Worm (Caenorhabditis elegans): ENCODE data around the gene uda-1.

DNA sequence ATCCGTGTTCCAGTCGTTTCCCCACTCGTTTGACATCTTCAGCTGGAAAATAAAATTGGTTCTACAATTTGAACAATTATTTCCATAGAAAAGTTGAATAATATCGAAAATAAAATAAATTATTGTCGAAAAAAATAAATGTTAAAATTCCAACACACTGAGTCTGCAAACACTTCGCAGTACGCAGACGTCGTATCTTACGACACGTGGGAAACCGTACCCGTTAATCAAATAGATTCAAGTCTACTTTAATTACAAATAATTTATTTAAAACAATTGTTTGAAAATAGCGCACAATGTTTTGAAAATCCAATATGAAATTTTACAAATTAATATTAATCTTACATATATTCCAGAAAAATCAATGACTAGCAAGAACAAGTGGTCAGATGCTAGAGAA lies 50.3 kb downstream of the uda-1 start, which contains the start of gene yif-1:
- no peak for TF ChIP-seq elt-1 (tag; optimal IDR thresholded peaks at IDR 0.05; ENCODE audit: borderline replicate concordance, insufficient read depth)
- TF ChIP-seq pha-4 (tag; optimal IDR thresholded peaks at IDR 0.05), result no peak
- no peak for TF ChIP-seq ztf-11 (tag; optimal IDR thresholded peaks at IDR 0.05)
- peak; percentile 88 for TF ChIP-seq lsy-2 (tag; optimal IDR thresholded peaks at IDR 0.05)
- peak; percentile 88 for TF ChIP-seq ces-1 (GFP tag; optimal IDR thresholded peaks at IDR 0.05)
- no peak for TF ChIP-seq nhr-76 (tag; optimal IDR thresholded peaks at IDR 0.05)
- TF ChIP-seq unc-39 (tag; optimal IDR thresholded peaks at IDR 0.05), result no peak
- no peak for TF ChIP-seq nhr-28 (tag; optimal IDR thresholded peaks at IDR 0.05)
- TF ChIP-seq flh-1 (GFP tag; optimal IDR thresholded peaks at IDR 0.05), result no peak
- TF ChIP-seq mab-5 (tag; optimal IDR thresholded peaks at IDR 0.05), result no peak
- no peak for TF ChIP-seq ham-2 (GFP tag; optimal IDR thresholded peaks at IDR 0.05)

Data from whole organism, mixed stage, embryonic.